Worm (Caenorhabditis elegans): Measurements from ENCODE around the gene mfsd-6.

Gene mfsd-6

ce11 chrIII:7572781-7573400 lies 6.3 kb downstream of the mfsd-6 start, which contains the start of the genes rpl-9 and lpd-7:
Gene rpl-9, minus strand, starts transcription at chrIII:7572831.
Gene lpd-7, plus strand, starts transcription at chrIII:7573350.
- TF ChIP-seq sdz-38 (tag; optimal IDR thresholded peaks at IDR 0.05): no peak
- TF ChIP-seq xnd-1 (tag; optimal IDR thresholded peaks at IDR 0.05): no peak
- TF ChIP-seq ZK185.1 (tag; optimal IDR thresholded peaks at IDR 0.05; ENCODE audit: poor library complexity, severe bottlenecking): no peak
- peak; percentile 75 for TF ChIP-seq F23B12.7 (tag; optimal IDR thresholded peaks at IDR 0.05; ENCODE audit: insufficient read depth)
- no peak for TF ChIP-seq ztf-26 (tag; optimal IDR thresholded peaks at IDR 0.05)
- peak; percentile 42 for TF ChIP-seq lsl-1 (GFP tag; optimal IDR thresholded peaks at IDR 0.05)
- TF ChIP-seq ztf-3 (GFP tag; optimal IDR thresholded peaks at IDR 0.05): no peak
- no peak for TF ChIP-seq aptf-3 (GFP tag; IDR thresholded peaks at IDR 0.05)
- TF ChIP-seq C06A6.2 (GFP tag; conservative IDR thresholded peaks at IDR 0.05): no peak
- peak; percentile 22 for TF ChIP-seq tbp1 (GFP tag; optimal IDR thresholded peaks at IDR 0.05)
- TF ChIP-seq Y67H2A.10 (GFP tag; conservative IDR thresholded peaks at IDR 0.05): no peak
- TF ChIP-seq zim-3 (tag; optimal IDR thresholded peaks at IDR 0.05): no peak
- peak; percentile 15; the same call in 1 of the 2 replicates for TF ChIP-seq madf-6 (GFP tag; IDR thresholded peaks at IDR 0.05)
- peak; percentile 1 for TF ChIP-seq madf-10 (tag; optimal IDR thresholded peaks at IDR 0.05)
- TF ChIP-seq egrh-3 (GFP tag; IDR thresholded peaks at IDR 0.05): no peak
- TF ChIP-seq attf-5 (GFP tag; optimal IDR thresholded peaks at IDR 0.05): peak; percentile 47
- peak; percentile 59 for TF ChIP-seq nhr-80 (tag; optimal IDR thresholded peaks at IDR 0.05)
- no peak for TF ChIP-seq hsf-1 (GFP tag; IDR thresholded peaks at IDR 0.05)
- TF ChIP-seq T07F8.4 (tag; optimal IDR thresholded peaks at IDR 0.05): no peak
- TF ChIP-seq lin-54 (GFP tag; optimal IDR thresholded peaks at IDR 0.05): peak; percentile 24
- TF ChIP-seq cebp-1 (GFP tag; IDR thresholded peaks at IDR 0.05): no peak
- TF ChIP-seq cebp-1 (tag; optimal IDR thresholded peaks at IDR 0.05): peak; percentile 72
- TF ChIP-seq lir-1 (GFP tag; conservative IDR thresholded peaks at IDR 0.05): no peak
- TF ChIP-seq snpc-4 (GFP tag; optimal IDR thresholded peaks at IDR 0.05): no peak
- TF ChIP-seq snpc-4 (tag; optimal IDR thresholded peaks at IDR 0.05): peak in 2 of 4 experiments; percentile 27 to 75
- TF ChIP-seq D2030.7 (GFP tag; IDR thresholded peaks at IDR 0.05): peak; percentile 40
- TF ChIP-seq F33H1.4 (GFP tag; IDR thresholded peaks at IDR 0.05): peak; percentile 37; the same call in 1 of the 2 replicates
- no peak for TF ChIP-seq ama-1 (optimal IDR thresholded peaks at IDR 0.05)
- no peak for TF ChIP-seq ama-1 (GFP tag; optimal IDR thresholded peaks at IDR 0.05)
- no peak; the same call in 1 of the 2 replicates for TF ChIP-seq ceh-40 (GFP tag; IDR thresholded peaks at IDR 0.05)
- TF ChIP-seq hmg-1.2 (GFP tag; IDR thresholded peaks at IDR 0.05): peak; percentile 82; the same call in 1 of the 2 replicates
- TF ChIP-seq nhr-179 (tag; optimal IDR thresholded peaks at IDR 0.05): no peak
- no peak for TF ChIP-seq nhr-120 (GFP tag; IDR thresholded peaks at IDR 0.05)
- peak; percentile 40 for TF ChIP-seq lin-40 (tag; optimal IDR thresholded peaks at IDR 0.05)
- TF ChIP-seq nfya-2 (GFP tag; IDR thresholded peaks at IDR 0.05): no peak
- TF ChIP-seq lin-35 (GFP tag; optimal IDR thresholded peaks at IDR 0.05): peak in 1 of 3 experiments; percentile 29
- TF ChIP-seq nfyb-1 (GFP tag; IDR thresholded peaks at IDR 0.05): no peak
- no peak for TF ChIP-seq mxl-1 (tag; optimal IDR thresholded peaks at IDR 0.05)
- TF ChIP-seq F49E8.2 (tag; optimal IDR thresholded peaks at IDR 0.05; ENCODE audit: insufficient read depth): peak; percentile 34
- TF ChIP-seq F57A8.1 (GFP tag; optimal IDR thresholded peaks at IDR 0.05): no peak
- peak; percentile 55; the same call in 1 of the 2 replicates for TF ChIP-seq ztf-28 (GFP tag; IDR thresholded peaks at IDR 0.05)
- TF ChIP-seq him-1 (tag; optimal IDR thresholded peaks at IDR 0.05): no peak
- TF ChIP-seq ceh-79 (tag; optimal IDR thresholded peaks at IDR 0.05): no peak
- no peak for TF ChIP-seq repo-1 (tag; optimal IDR thresholded peaks at IDR 0.05)
- no peak for TF ChIP-seq egl-18 (GFP tag; IDR thresholded peaks at IDR 0.05)
- no peak for TF ChIP-seq rpc-1 (optimal IDR thresholded peaks at IDR 0.05)
- TF ChIP-seq rpc-1 (tag; optimal IDR thresholded peaks at IDR 0.05): no peak
- peak; percentile 36; the same call in 1 of the 2 replicates for TF ChIP-seq mcd-1 (GFP tag; IDR thresholded peaks at IDR 0.05)
- no peak for TF ChIP-seq atf-7 (tag; optimal IDR thresholded peaks at IDR 0.05)
- no peak for TF ChIP-seq somi-1 (GFP tag; optimal IDR thresholded peaks at IDR 0.05)

Data from whole organism, young adult.